Worm (Caenorhabditis elegans) whole organism, late embryonic: ENCODE data around the gene C15F1.5.

Experiments used
- C08G9.2 ChIP-seq: sonication (generic microtip); optimal IDR thresholded peaks from 2 replicates; lab custom pipeline; 2016; ENCODE audit warnings: mild to moderate bottlenecking, missing genetic modification characterization, moderate library complexity, missing compliant biosample characterization
- C38D4.7 ChIP-seq: fragments of 200-800 bp; sonication (Bioruptor generic); optimal IDR thresholded peaks from 2 replicates; lab custom pipeline; 2018; ENCODE audit warnings: mild to moderate bottlenecking, missing genetic modification characterization, moderate library complexity, missing compliant biosample characterization
- T23F11.4 ChIP-seq: fragments of 200-800 bp; sonication (Bioruptor generic); optimal IDR thresholded peaks from 2 replicates; lab custom pipeline; 2018; ENCODE audit warnings: mild to moderate bottlenecking, missing genetic modification characterization, missing compliant biosample characterization
- ahr-1 ChIP-seq: sonication (generic microtip); optimal IDR thresholded peaks from 2 replicates; lab custom pipeline; 2016; ENCODE audit warnings: missing genetic modification characterization, missing compliant biosample characterization
- ama-1 ChIP-seq: fragments of 150-350 bp; optimal IDR thresholded peaks from 2 replicates; lab custom pipeline; 2014
- ceh-14 ChIP-seq: sonication (generic microtip); optimal IDR thresholded peaks from 2 replicates; lab custom pipeline; 2016; ENCODE audit warnings: missing genotype, missing genetic modification characterization, missing compliant biosample characterization
- ceh-18 ChIP-seq: sonication (generic microtip); optimal IDR thresholded peaks from 2 replicates; lab custom pipeline; 2016; ENCODE audit warnings: missing genetic modification characterization, missing compliant biosample characterization
- ceh-19 ChIP-seq: fragments of 200-800 bp; sonication (Bioruptor generic); optimal IDR thresholded peaks from 2 replicates; lab custom pipeline; 2018; ENCODE audit warnings: mild to moderate bottlenecking, missing genetic modification characterization, missing compliant biosample characterization
- ceh-30 ChIP-seq: fragments of 150-350 bp; optimal IDR thresholded peaks from 2 replicates; lab custom pipeline; 2014; ENCODE audit warnings: missing biosample characterization, missing genetic modification characterization
- ceh-31 ChIP-seq: sonication (generic microtip); optimal IDR thresholded peaks from 2 replicates; lab custom pipeline; 2016; ENCODE audit warnings: missing genetic modification characterization, missing compliant biosample characterization
- ceh-34 ChIP-seq: sonication (generic microtip); optimal IDR thresholded peaks from 2 replicates; lab custom pipeline; 2016; ENCODE audit warnings: mild to moderate bottlenecking, missing genetic modification characterization, missing compliant biosample characterization
- ceh-45 ChIP-seq: fragments of 200-800 bp; sonication (Bioruptor generic); IDR thresholded peaks from 2 replicates; pipeline ENCODE4 v1.3.6; 2022; ENCODE audit warnings: missing genetic modification reagents, missing genetic modification characterization, missing compliant biosample characterization
- ceh-48 ChIP-seq: sonication (generic microtip); optimal IDR thresholded peaks from 2 replicates; lab custom pipeline; 2016; ENCODE audit warnings: missing genetic modification characterization, inconsistent platforms, missing compliant biosample characterization
- ceh-6 ChIP-seq: fragments of 200-800 bp; sonication (Bioruptor generic); optimal IDR thresholded peaks from 2 replicates; lab custom pipeline; 2018; ENCODE audit warnings: mild to moderate bottlenecking, missing genetic modification characterization, missing compliant biosample characterization
- ceh-9 ChIP-seq: sonication (generic microtip); optimal IDR thresholded peaks from 2 replicates; lab custom pipeline; 2016; ENCODE audit warnings: mild to moderate bottlenecking, missing genetic modification characterization, inconsistent platforms, missing compliant biosample characterization
- che-1 ChIP-seq: sonication (generic microtip); optimal IDR thresholded peaks from 2 replicates; lab custom pipeline; 2016; ENCODE audit warnings: mild to moderate bottlenecking, missing genetic modification characterization, missing compliant biosample characterization
- dve-1 ChIP-seq: sonication (generic microtip); optimal IDR thresholded peaks from 2 replicates; lab custom pipeline; 2017; ENCODE audit warnings: antibody characterized with exemption, mild to moderate bottlenecking, missing genetic modification characterization, missing compliant biosample characterization
- elt-2 ChIP-seq: sonication (generic microtip); optimal IDR thresholded peaks from 2 replicates; lab custom pipeline; 2016; ENCODE audit warnings: missing genetic modification reagents, missing genetic modification characterization, missing compliant biosample characterization
- eyg-1 ChIP-seq: sonication (generic microtip); optimal IDR thresholded peaks from 2 replicates; lab custom pipeline; 2016; ENCODE audit warnings: missing genotype, missing genetic modification characterization, missing compliant biosample characterization
- fax-1 ChIP-seq: sonication (generic microtip); optimal IDR thresholded peaks from 2 replicates; lab custom pipeline; 2016; ENCODE audit warnings: missing genotype, missing genetic modification characterization, missing compliant biosample characterization
- fkh-6 ChIP-seq: sonication (generic microtip); optimal IDR thresholded peaks from 2 replicates; lab custom pipeline; 2016; ENCODE audit warnings: missing genetic modification characterization, missing compliant biosample characterization
- gmeb-2 ChIP-seq: sonication (generic microtip); optimal IDR thresholded peaks from 2 replicates; lab custom pipeline; 2016; ENCODE audit warnings: missing genetic modification characterization, inconsistent platforms, missing compliant biosample characterization
- hlh-30 ChIP-seq: sonication (generic microtip); optimal IDR thresholded peaks from 2 replicates; lab custom pipeline; 2017; ENCODE audit warnings: antibody characterized with exemption, missing genetic modification characterization, missing compliant biosample characterization; ENCODE audit not compliant: insufficient read depth
- hlh-6 ChIP-seq: sonication (generic microtip); optimal IDR thresholded peaks from 2 replicates; lab custom pipeline; 2016; ENCODE audit warnings: missing genotype, missing genetic modification characterization, missing compliant biosample characterization
- lin-11 ChIP-seq: fragments of 200-800 bp; sonication (Bioruptor generic); optimal IDR thresholded peaks from 2 replicates; lab custom pipeline; 2018; ENCODE audit warnings: mild to moderate bottlenecking, missing genetic modification characterization, missing compliant biosample characterization
- madf-2 ChIP-seq: sonication (generic microtip); optimal IDR thresholded peaks from 2 replicates; lab custom pipeline; 2017; ENCODE audit warnings: missing genetic modification characterization, missing compliant biosample characterization
- mec-3 ChIP-seq: sonication (generic microtip); optimal IDR thresholded peaks from 2 replicates; lab custom pipeline; 2016; ENCODE audit warnings: borderline replicate concordance, missing genetic modification characterization, missing compliant biosample characterization
- nfya-1 ChIP-seq: sonication (generic microtip); optimal IDR thresholded peaks from 2 replicates; lab custom pipeline; 2017; ENCODE audit warnings: missing genetic modification characterization, mild to moderate bottlenecking, missing compliant biosample characterization, antibody characterized with exemption, moderate library complexity
- nhr-11 ChIP-seq: fragments of 150-350 bp; optimal IDR thresholded peaks from 2 replicates; lab custom pipeline; 2014; ENCODE audit warnings: missing biosample characterization, missing genetic modification characterization
- nhr-232 ChIP-seq: sonication (generic microtip); optimal IDR thresholded peaks from 2 replicates; lab custom pipeline; 2016; ENCODE audit warnings: missing genetic modification characterization, missing compliant biosample characterization
- npax-4 ChIP-seq: sonication (generic microtip); optimal IDR thresholded peaks from 2 replicates; lab custom pipeline; 2016; ENCODE audit warnings: missing genetic modification characterization, missing compliant biosample characterization
- pat-9 ChIP-seq: fragments of 200-800 bp; sonication (Bioruptor generic); optimal IDR thresholded peaks from 2 replicates; lab custom pipeline; 2018; ENCODE audit warnings: mild to moderate bottlenecking, missing genetic modification characterization, moderate library complexity, missing compliant biosample characterization
- pax-1 ChIP-seq: fragments of 150-350 bp; optimal IDR thresholded peaks from 2 replicates; lab custom pipeline; 2014; ENCODE audit warnings: missing biosample characterization, missing genetic modification characterization
- pha-2 ChIP-seq: sonication (generic microtip); optimal IDR thresholded peaks from 2 replicates; lab custom pipeline; 2017; ENCODE audit warnings: mild to moderate bottlenecking, missing genetic modification characterization, missing compliant biosample characterization
- pqm-1 ChIP-seq: sonication (generic microtip); optimal IDR thresholded peaks from 2 replicates; lab custom pipeline; 2016; ENCODE audit warnings: missing genetic modification characterization, missing compliant biosample characterization
- pros-1 ChIP-seq: fragments of 150-350 bp; optimal IDR thresholded peaks from 2 replicates; lab custom pipeline; 2014; ENCODE audit warnings: missing biosample characterization, missing genetic modification reagents, missing genetic modification characterization
- ref-2 ChIP-seq: sonication (generic microtip); optimal IDR thresholded peaks from 2 replicates; lab custom pipeline; 2016; ENCODE audit warnings: missing genetic modification characterization, missing compliant biosample characterization
- sox-2 ChIP-seq: fragments of 200-800 bp; sonication (Bioruptor generic); IDR thresholded peaks from 2 replicates; pipeline ENCODE4 v1.3.6; 2022; ENCODE audit warnings: missing genetic modification reagents, missing genetic modification characterization, missing compliant biosample characterization
- tbx-2 ChIP-seq: sonication (generic microtip); optimal IDR thresholded peaks from 2 replicates; lab custom pipeline; 2016; ENCODE audit warnings: missing genetic modification characterization, missing compliant biosample characterization
- tbx-7 ChIP-seq: sonication (generic microtip); optimal IDR thresholded peaks from 2 replicates; lab custom pipeline; 2016; ENCODE audit warnings: missing genotype, missing genetic modification characterization, missing compliant biosample characterization
- ttx-3 ChIP-seq: sonication (generic microtip); optimal IDR thresholded peaks from 2 replicates; lab custom pipeline; 2016; ENCODE audit warnings: missing genetic modification reagents, missing genetic modification characterization, missing compliant biosample characterization
- unc-42 ChIP-seq: sonication (generic microtip); optimal IDR thresholded peaks from 2 replicates; lab custom pipeline; 2016; ENCODE audit warnings: missing genotype, missing genetic modification characterization, missing compliant biosample characterization
- unc-55 ChIP-seq: sonication (generic microtip); optimal IDR thresholded peaks from 2 replicates; lab custom pipeline; 2017; ENCODE audit warnings: missing biosample characterization, missing genetic modification reagents, missing genetic modification characterization
- ztf-16 ChIP-seq: sonication (generic microtip); optimal IDR thresholded peaks from 2 replicates; lab custom pipeline; 2017; ENCODE audit warnings: missing genetic modification characterization, missing compliant biosample characterization

C15F1.5 gene

DNA sequence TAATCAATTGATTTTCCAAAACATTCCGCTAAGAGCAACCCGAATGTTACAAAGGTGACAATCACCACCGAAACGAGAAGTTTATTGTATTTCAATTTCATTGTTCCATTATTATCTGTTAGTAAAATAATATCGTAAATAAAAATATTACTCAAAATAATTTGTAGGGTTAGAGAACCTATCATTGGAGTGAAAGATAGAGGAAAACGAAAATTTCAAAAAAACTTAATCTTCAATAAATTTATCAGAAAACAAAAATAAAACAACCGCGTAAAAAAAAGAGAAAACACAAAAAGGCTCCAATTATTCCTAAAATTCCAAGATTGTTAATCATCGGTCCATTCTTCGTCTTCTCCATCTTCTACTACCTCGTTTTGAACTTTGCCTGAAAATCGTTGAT, 4.8 kb downstream of the C15F1.5 start, which contains the start of gene tra-2:
Gene tra-2 (minus strand): TSS at position 101 of the 400 bp plus-strand sequence.
- TF ChIP-seq tbx-2 (tag; lab: Kevin White, UChicago) (no peak), npax-4 (tag; lab: Kevin White, UChicago) (no peak), mec-3 (tag; lab: Kevin White, UChicago) (no peak), ama-1 (lab: Kevin White, UChicago) (no peak), gmeb-2 (tag; lab: Kevin White, UChicago) (no peak), tbx-7 (tag; lab: Kevin White, UChicago) (no peak), nhr-232 (no peak), C38D4.7 (no peak), C08G9.2 (tag; lab: Kevin White, UChicago) (no peak), ceh-48 (tag; lab: Kevin White, UChicago) (no peak), ceh-45 (GFP tag; lab: Robert Waterston, UW) (no peak), T23F11.4 (no peak), ceh-19 (GFP tag; lab: Kevin White, UChicago) (no peak)

- TF ChIP-seq gmeb-2 (tag; lab: Kevin White, UChicago) (no peak), nfya-1 (no peak), hlh-30 (no peak), nhr-232 (no peak), elt-2 (no peak), ref-2 (tag; lab: Kevin White, UChicago) (no peak), ceh-34 (tag; lab: Kevin White, UChicago) (no peak), pqm-1 (tag; lab: Kevin White, UChicago) (no peak), pax-1 (no peak), fkh-6 (tag; lab: Kevin White, UChicago) (no peak), unc-42 (tag; lab: Kevin White, UChicago) (no peak), ceh-9 (tag; lab: Kevin White, UChicago) (no peak), pat-9 (tag; lab: Kevin White, UChicago) (no peak), lin-11 (tag; lab: Kevin White, UChicago) (no peak), ceh-6 (GFP tag; lab: Kevin White, UChicago) (no peak), ztf-16 (tag; lab: Kevin White, UChicago) (no peak), sox-2 (no peak), dve-1 (tag; lab: Kevin White, UChicago) (no peak)
Observed at ce11 chrII:6958136-6958535, 12.3 kb downstream of the C15F1.5 start.

- peak; percentile 55 for TF ChIP-seq elt-2
- no peak for TF ChIP-seq ceh-31
Observed at ce11 chrII:6955084-6955697, 15.2 kb downstream of the C15F1.5 start.

DNA sequence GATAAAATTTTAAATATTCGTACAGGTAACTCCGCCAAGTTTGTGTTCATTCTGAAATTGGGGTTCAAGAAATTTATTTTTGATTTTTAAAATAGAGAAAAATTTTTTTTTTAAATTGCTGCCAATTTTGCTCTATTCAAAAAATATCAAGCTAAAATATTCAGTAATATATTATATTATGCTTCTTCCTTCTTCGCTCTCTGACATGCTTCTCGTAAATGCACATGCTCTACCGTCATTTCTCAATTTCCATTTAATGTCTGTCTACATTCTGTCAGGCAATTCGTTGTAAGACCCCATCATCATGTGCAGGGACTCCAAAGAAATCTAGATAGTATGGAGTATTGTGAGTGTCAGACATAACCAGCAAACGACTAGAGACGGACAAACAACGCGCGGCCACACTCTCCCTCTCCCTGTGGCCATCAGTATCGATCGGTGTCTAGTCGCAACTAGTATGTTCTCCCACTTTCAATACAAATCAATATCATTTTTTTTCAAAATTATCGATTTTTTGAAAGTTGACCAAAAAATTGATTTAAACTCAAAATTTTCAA, 19.1 kb downstream of the C15F1.5 start, which contains the start of the genes malt-1 and ceh-38:
Gene malt-1 (minus strand): TSS at position 51 of the 557 bp plus-strand sequence.
Gene ceh-38 (plus strand): TSS at position 277 of the 557 bp plus-strand sequence.
- TF ChIP-seq nhr-11 (tag; lab: Kevin White, UChicago) (no peak), hlh-30 (peak; percentile 92), elt-2 (peak; percentile 51), ztf-16 (tag; lab: Kevin White, UChicago) (no peak), ceh-18 (peak; percentile 80), ceh-30 (tag; lab: Kevin White, UChicago) (no peak), ttx-3 (tag; lab: Kevin White, UChicago) (no peak), pha-2 (no peak), fax-1 (tag; lab: Kevin White, UChicago) (no peak), ceh-31 (peak; percentile 91), ahr-1 (tag; lab: Kevin White, UChicago) (no peak), C08G9.2 (tag; lab: Kevin White, UChicago) (no peak), pros-1 (peak; percentile 72), nhr-232 (no peak), mec-3 (tag; lab: Kevin White, UChicago) (no peak), dve-1 (tag; lab: Kevin White, UChicago) (peak; percentile 68), ceh-9 (tag; lab: Kevin White, UChicago) (no peak), unc-55 (GFP tag; lab: Kevin White, UChicago) (peak; percentile 82), tbx-7 (tag; lab: Kevin White, UChicago) (no peak), ceh-6 (GFP tag; lab: Kevin White, UChicago) (peak; percentile 47), ama-1 (lab: Kevin White, UChicago) (no peak), che-1 (tag; lab: Kevin White, UChicago) (no peak), ceh-48 (tag; lab: Kevin White, UChicago) (peak; percentile 100), npax-4 (tag; lab: Kevin White, UChicago) (no peak), ceh-19 (GFP tag; lab: Kevin White, UChicago) (peak; percentile 56), nfya-1 (peak; percentile 93), madf-2 (tag; lab: Kevin White, UChicago) (peak; percentile 20), ceh-14 (peak; percentile 36), hlh-6 (tag; lab: Kevin White, UChicago) (no peak), eyg-1 (tag; lab: Kevin White, UChicago) (no peak)
